In genomic region chr2L:12520254-12520653, dm6 we compare ENCODE assay signal across 1 fruit fly cellular context.
TF ChIP-seq lines count a peak whose summit lies in the region.

No protein-coding gene starts in this region.

TF ChIP-seq in whole organism, embryonic, 481 proteins besides CTCF, POLR2A, EP300 and RAD21 (continued from another document):
- TF ChIP-seq stwl (tag; optimal IDR thresholded peaks at IDR 0.05; lab: Kevin White, UChicago): peak; percentile 63
- peak; percentile 100 for TF ChIP-seq CG31365 (tag; optimal IDR thresholded peaks at IDR 0.05; lab: Kevin White, UChicago)
- peak; percentile 74; the same call in 1 of the 2 replicates for TF ChIP-seq amos (GFP tag; IDR thresholded peaks at IDR 0.05; lab: Robert Waterston, UW; ENCODE audit: partially characterized antibody)
- no peak for TF ChIP-seq ind (GFP tag; optimal IDR thresholded peaks at IDR 0.05; lab: Kevin White, UChicago)
- TF ChIP-seq Drgx (GFP tag; IDR thresholded peaks at IDR 0.05; lab: Robert Waterston, UW): no peak
- peak; percentile 43; the same call in 1 of the 4 replicates for TF ChIP-seq chinmo (GFP tag; IDR thresholded peaks at IDR 0.05; lab: Robert Waterston, UW; ENCODE audit: partially characterized antibody)
- TF ChIP-seq grau (tag; optimal IDR thresholded peaks at IDR 0.05; lab: Kevin White, UChicago): peak; percentile 7
- peak; percentile 26 for TF ChIP-seq Myb (GFP tag; optimal IDR thresholded peaks at IDR 0.05; lab: Kevin White, UChicago)
- peak; percentile 97 for TF ChIP-seq CG8478 (optimal IDR thresholded peaks at IDR 0.05; lab: Kevin White, UChicago)
- peak; percentile 33 for TF ChIP-seq CG2120 (GFP tag; optimal IDR thresholded peaks at IDR 0.05; lab: Kevin White, UChicago)
- peak; percentile 92 for TF ChIP-seq pita (GFP tag; optimal IDR thresholded peaks at IDR 0.05; lab: Kevin White, UChicago)
- peak; percentile 23 for TF ChIP-seq CG12769 (tag; optimal IDR thresholded peaks at IDR 0.05; lab: Kevin White, UChicago)
- TF ChIP-seq Dp (GFP tag; optimal IDR thresholded peaks at IDR 0.05; lab: Kevin White, UChicago): peak; percentile 96
- peak; percentile 77 for TF ChIP-seq Opbp (GFP tag; IDR thresholded peaks at IDR 0.05; lab: Robert Waterston, UW; ENCODE audit: partially characterized antibody)
- TF ChIP-seq B-H2 (GFP tag; optimal IDR thresholded peaks at IDR 0.05; lab: Kevin White, UChicago): peak; percentile 6
- TF ChIP-seq CG17829 (tag; optimal IDR thresholded peaks at IDR 0.05; lab: Kevin White, UChicago): peak; percentile 19
- TF ChIP-seq Sox100B (GFP tag; optimal IDR thresholded peaks at IDR 0.05; lab: Kevin White, UChicago): no peak
- TF ChIP-seq cad (GFP tag; optimal IDR thresholded peaks at IDR 0.05; lab: Kevin White, UChicago): peak; percentile 41
- no peak for TF ChIP-seq trh (GFP tag; optimal IDR thresholded peaks at IDR 0.05; lab: Kevin White, UChicago)
- TF ChIP-seq CoRest (tag; optimal IDR thresholded peaks at IDR 0.05; lab: Kevin White, UChicago): peak; percentile 37
- peak; percentile 58 for TF ChIP-seq sd (tag; optimal IDR thresholded peaks at IDR 0.05; lab: Kevin White, UChicago)
- peak; percentile 75 for TF ChIP-seq Med (GFP tag; lab: Kevin White, UChicago)
- TF ChIP-seq cg (GFP tag; optimal IDR thresholded peaks at IDR 0.05; lab: Kevin White, UChicago): no peak
- TF ChIP-seq CG2712 (tag; optimal IDR thresholded peaks at IDR 0.05; lab: Kevin White, UChicago): peak; percentile 21
- TF ChIP-seq cas (GFP tag; IDR thresholded peaks at IDR 0.05; lab: Robert Waterston, UW): 0 out of 2 replicates have a peak, but pooled peaks have one; percentile 19
- peak; percentile 12 for TF ChIP-seq sug (tag; optimal IDR thresholded peaks at IDR 0.05; lab: Kevin White, UChicago)
- TF ChIP-seq Kr (GFP tag; optimal IDR thresholded peaks at IDR 0.05; lab: Kevin White, UChicago): no peak
- TF ChIP-seq Bdp1 (GFP tag; optimal IDR thresholded peaks at IDR 0.05; lab: Kevin White, UChicago): no peak
- peak; percentile 32; the same call in 1 of the 2 replicates for TF ChIP-seq CG9932 (GFP tag; IDR thresholded peaks at IDR 0.05; lab: Robert Waterston, UW)
- 0 out of 3 replicates have a peak, but pooled peaks have one; percentile 42 for TF ChIP-seq ken (GFP tag; IDR thresholded peaks at IDR 0.05; lab: Robert Waterston, UW)
- peak; percentile 38 for TF ChIP-seq Dek (tag; optimal IDR thresholded peaks at IDR 0.05; lab: Kevin White, UChicago)
- peak; percentile 37 for TF ChIP-seq sens (GFP tag; lab: Kevin White, UChicago)
- TF ChIP-seq Hr78 (GFP tag; optimal IDR thresholded peaks at IDR 0.05; lab: Kevin White, UChicago): peak in 1 of 2 experiments; percentile 46
- TF ChIP-seq Eip74EF (GFP tag; optimal IDR thresholded peaks at IDR 0.05; lab: Kevin White, UChicago): peak in 1 of 2 experiments; percentile 39
- TF ChIP-seq zen (tag; optimal IDR thresholded peaks at IDR 0.05; lab: Kevin White, UChicago): peak; percentile 60
- TF ChIP-seq abd-A (tag; optimal IDR thresholded peaks at IDR 0.05; lab: Kevin White, UChicago): peak; percentile 16
- TF ChIP-seq Taf1 (GFP tag; IDR thresholded peaks at IDR 0.05; lab: Robert Waterston, UW): no peak
- TF ChIP-seq nom (GFP tag; optimal IDR thresholded peaks at IDR 0.05; lab: Kevin White, UChicago): no peak
- TF ChIP-seq sc (optimal IDR thresholded peaks at IDR 0.05; lab: Kevin White, UChicago): no peak
- TF ChIP-seq sc (GFP tag; optimal IDR thresholded peaks at IDR 0.05; lab: Kevin White, UChicago): no peak
- peak; percentile 35 for TF ChIP-seq phol (tag; optimal IDR thresholded peaks at IDR 0.05; lab: Kevin White, UChicago)
- TF ChIP-seq CG8290 (GFP tag; optimal IDR thresholded peaks at IDR 0.05; lab: Kevin White, UChicago): peak; percentile 35
- TF ChIP-seq CG8290 (tag; optimal IDR thresholded peaks at IDR 0.05; lab: Kevin White, UChicago): peak in 1 of 2 experiments; percentile 71
- no peak for TF ChIP-seq crc (GFP tag; optimal IDR thresholded peaks at IDR 0.05; lab: Kevin White, UChicago)
- TF ChIP-seq Dbx (GFP tag; IDR thresholded peaks at IDR 0.05; lab: Robert Waterston, UW): 0 out of 3 replicates have a peak, but pooled peaks have one; percentile 18
- TF ChIP-seq CG3163 (GFP tag; optimal IDR thresholded peaks at IDR 0.05; lab: Kevin White, UChicago): peak; percentile 0
- 0 out of 2 replicates have a peak, but pooled peaks have one; percentile 12 for TF ChIP-seq ato (GFP tag; IDR thresholded peaks at IDR 0.05; lab: Robert Waterston, UW; ENCODE audit: partially characterized antibody)
- no peak for TF ChIP-seq oc (tag; optimal IDR thresholded peaks at IDR 0.05; lab: Kevin White, UChicago)
- peak; percentile 11 for TF ChIP-seq CG13624 (GFP tag; optimal IDR thresholded peaks at IDR 0.05; lab: Kevin White, UChicago)
- TF ChIP-seq HmgZ (tag; optimal IDR thresholded peaks at IDR 0.05; lab: Kevin White, UChicago): peak; percentile 71
- no peak for TF ChIP-seq esg (GFP tag; conservative IDR thresholded peaks at IDR 0.05; lab: Robert Waterston, UW)
- peak; percentile 90 for TF ChIP-seq HmgD (GFP tag; optimal IDR thresholded peaks at IDR 0.05; lab: Kevin White, UChicago)
- peak; percentile 15 for TF ChIP-seq CG9876 (GFP tag; optimal IDR thresholded peaks at IDR 0.05; lab: Kevin White, UChicago)
- peak; percentile 26 for TF ChIP-seq CG13894 (tag; optimal IDR thresholded peaks at IDR 0.05; lab: Kevin White, UChicago)
- TF ChIP-seq insv (GFP tag; optimal IDR thresholded peaks at IDR 0.05; lab: Kevin White, UChicago): peak in 1 of 2 experiments; percentile 79
- TF ChIP-seq Abd-B (GFP tag; optimal IDR thresholded peaks at IDR 0.05; lab: Kevin White, UChicago): peak; percentile 73
- peak in 1 of 2 experiments; percentile 22 for TF ChIP-seq dpn (GFP tag; optimal IDR thresholded peaks at IDR 0.05; lab: Kevin White, UChicago)
- TF ChIP-seq Stat92E (GFP tag; optimal IDR thresholded peaks at IDR 0.05; lab: Kevin White, UChicago): peak in 1 of 3 experiments; percentile 44
- peak; percentile 61 for TF ChIP-seq nmo (GFP tag; optimal IDR thresholded peaks at IDR 0.05; lab: Kevin White, UChicago)
- peak; percentile 17 for TF ChIP-seq CG10267 (tag; optimal IDR thresholded peaks at IDR 0.05; lab: Kevin White, UChicago)
- no peak for TF ChIP-seq sim (GFP tag; IDR thresholded peaks at IDR 0.05; lab: Robert Waterston, UW)
- 0 out of 2 replicates have a peak, but pooled peaks have one; percentile 22 for TF ChIP-seq CG11247 (GFP tag; IDR thresholded peaks at IDR 0.05; lab: Robert Waterston, UW)
- TF ChIP-seq E2f2 (GFP tag; IDR thresholded peaks at IDR 0.05; lab: Robert Waterston, UW): peak; percentile 98
- no peak for TF ChIP-seq Hr39 (optimal IDR thresholded peaks at IDR 0.05; lab: Kevin White, UChicago)
- no peak for TF ChIP-seq CG18476 (GFP tag; optimal IDR thresholded peaks at IDR 0.05; lab: Kevin White, UChicago)
- no peak for TF ChIP-seq pros (GFP tag; optimal IDR thresholded peaks at IDR 0.05; lab: Kevin White, UChicago)
